Worm (Caenorhabditis elegans) whole organism, L1 larva: Measurements from ENCODE around the gene F27C8.2.

Source experiments
- mab-9 ChIP-seq: fragments of 200-800 bp; sonication (Bioruptor generic); IDR thresholded peaks from 2 replicates; pipeline ENCODE4 v1.3.6; 2022; ENCODE audit warnings: missing genetic modification reagents, missing genetic modification characterization, missing compliant biosample characterization
- snpc-4 ChIP-seq: fragments of 150-350 bp; optimal IDR thresholded peaks from 2 replicates; lab custom pipeline; 2014; ENCODE audit warnings: missing biosample characterization, missing genetic modification characterization
- unc-62 ChIP-seq: fragments of 150-350 bp; optimal IDR thresholded peaks from 2 replicates; lab custom pipeline; 2014; ENCODE audit warnings: missing biosample characterization, missing genetic modification reagents, missing genetic modification characterization

DNA sequence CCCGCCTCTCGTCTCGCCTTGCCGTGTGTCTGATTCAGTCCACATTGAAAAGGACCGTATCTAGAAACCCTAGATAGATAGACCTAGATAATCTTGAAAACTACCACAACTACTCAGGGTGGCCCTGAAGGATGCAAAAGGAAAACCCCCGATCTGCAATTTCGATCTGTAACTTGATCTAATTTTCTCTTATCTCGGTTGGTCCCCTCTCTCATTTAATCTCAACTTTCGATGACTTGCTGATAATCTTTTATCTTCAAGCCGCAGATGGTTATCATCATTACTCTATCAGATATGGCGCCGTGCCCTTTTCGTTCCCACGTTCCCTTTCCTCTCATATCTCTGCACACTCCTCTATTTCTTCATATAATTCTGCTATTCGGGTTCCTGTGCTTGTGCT, 19.4 kb downstream of the F27C8.2 start:
- no peak for TF ChIP-seq snpc-4 (tag; lab: Kevin White, UChicago)
- TF ChIP-seq unc-62 (GFP tag; lab: Kevin White, UChicago), result no peak
- TF ChIP-seq mab-9, result no peak
